Worm (Caenorhabditis elegans) whole organism, late embryonic: ENCODE data around the gene T22E5.6.
A peak's percentile ranks its signal among the peaks of the same experiment; 100 is the strongest.

ENCODE experiments used
- C38D4.7 ChIP-seq: fragments of 200-800 bp; sonication (Bioruptor generic); optimal IDR thresholded peaks from 2 replicates; lab custom pipeline; 2018; ENCODE audit warnings: mild to moderate bottlenecking, missing genetic modification characterization, moderate library complexity, missing compliant biosample characterization
- F13H6.1 ChIP-seq: sonication (generic microtip); optimal IDR thresholded peaks from 2 replicates; lab custom pipeline; 2016; ENCODE audit warnings: missing genetic modification characterization, missing compliant biosample characterization
- K09A11.1 ChIP-seq: sonication (generic microtip); optimal IDR thresholded peaks from 2 replicates; lab custom pipeline; 2017; ENCODE audit warnings: antibody characterized with exemption, mild to moderate bottlenecking, missing genetic modification characterization, missing compliant biosample characterization; ENCODE audit not compliant: insufficient read depth
- ahr-1 ChIP-seq: sonication (generic microtip); optimal IDR thresholded peaks from 2 replicates; lab custom pipeline; 2016; ENCODE audit warnings: missing genetic modification characterization, missing compliant biosample characterization
- ama-1 ChIP-seq: fragments of 150-350 bp; optimal IDR thresholded peaks from 2 replicates; lab custom pipeline; 2014
- ceh-14 ChIP-seq: sonication (generic microtip); optimal IDR thresholded peaks from 2 replicates; lab custom pipeline; 2016; ENCODE audit warnings: missing genotype, missing genetic modification characterization, missing compliant biosample characterization
- ceh-19 ChIP-seq: fragments of 200-800 bp; sonication (Bioruptor generic); optimal IDR thresholded peaks from 2 replicates; lab custom pipeline; 2018; ENCODE audit warnings: mild to moderate bottlenecking, missing genetic modification characterization, missing compliant biosample characterization
- ceh-2 ChIP-seq: sonication (generic microtip); optimal IDR thresholded peaks from 2 replicates; lab custom pipeline; 2016; ENCODE audit warnings: missing genotype, missing genetic modification characterization, missing compliant biosample characterization
- ceh-31 ChIP-seq: sonication (generic microtip); optimal IDR thresholded peaks from 2 replicates; lab custom pipeline; 2016; ENCODE audit warnings: missing genetic modification characterization, missing compliant biosample characterization
- ceh-34 ChIP-seq: sonication (generic microtip); optimal IDR thresholded peaks from 2 replicates; lab custom pipeline; 2016; ENCODE audit warnings: mild to moderate bottlenecking, missing genetic modification characterization, missing compliant biosample characterization
- ceh-48 ChIP-seq: sonication (generic microtip); optimal IDR thresholded peaks from 2 replicates; lab custom pipeline; 2016; ENCODE audit warnings: missing genetic modification characterization, inconsistent platforms, missing compliant biosample characterization
- ceh-6 ChIP-seq: fragments of 200-800 bp; sonication (Bioruptor generic); optimal IDR thresholded peaks from 2 replicates; lab custom pipeline; 2018; ENCODE audit warnings: mild to moderate bottlenecking, missing genetic modification characterization, missing compliant biosample characterization
- che-1 ChIP-seq: sonication (generic microtip); optimal IDR thresholded peaks from 2 replicates; lab custom pipeline; 2016; ENCODE audit warnings: mild to moderate bottlenecking, missing genetic modification characterization, missing compliant biosample characterization
- dve-1 ChIP-seq: sonication (generic microtip); optimal IDR thresholded peaks from 2 replicates; lab custom pipeline; 2017; ENCODE audit warnings: antibody characterized with exemption, mild to moderate bottlenecking, missing genetic modification characterization, missing compliant biosample characterization
- elt-2 ChIP-seq: sonication (generic microtip); optimal IDR thresholded peaks from 2 replicates; lab custom pipeline; 2016; ENCODE audit warnings: missing genetic modification reagents, missing genetic modification characterization, missing compliant biosample characterization
- ets-4 ChIP-seq: sonication (generic microtip); optimal IDR thresholded peaks from 2 replicates; lab custom pipeline; 2016; ENCODE audit warnings: missing genetic modification characterization, missing compliant biosample characterization
- fax-1 ChIP-seq: sonication (generic microtip); optimal IDR thresholded peaks from 2 replicates; lab custom pipeline; 2016; ENCODE audit warnings: missing genotype, missing genetic modification characterization, missing compliant biosample characterization
- fkh-6 ChIP-seq: sonication (generic microtip); optimal IDR thresholded peaks from 2 replicates; lab custom pipeline; 2016; ENCODE audit warnings: missing genetic modification characterization, missing compliant biosample characterization
- hlh-13 ChIP-seq: fragments of 200-800 bp; sonication (Bioruptor generic); optimal IDR thresholded peaks from 2 replicates; lab custom pipeline; 2018; ENCODE audit warnings: mild to moderate bottlenecking, missing genetic modification characterization, missing compliant biosample characterization
- hlh-30 ChIP-seq: sonication (generic microtip); optimal IDR thresholded peaks from 2 replicates; lab custom pipeline; 2017; ENCODE audit warnings: antibody characterized with exemption, missing genetic modification characterization, missing compliant biosample characterization; ENCODE audit not compliant: insufficient read depth
- hlh-6 ChIP-seq: sonication (generic microtip); optimal IDR thresholded peaks from 2 replicates; lab custom pipeline; 2016; ENCODE audit warnings: missing genotype, missing genetic modification characterization, missing compliant biosample characterization
- lim-6 ChIP-seq: sonication (generic microtip); optimal IDR thresholded peaks from 2 replicates; lab custom pipeline; 2016; ENCODE audit warnings: missing genetic modification characterization, missing compliant biosample characterization
- lin-11 ChIP-seq: fragments of 200-800 bp; sonication (Bioruptor generic); optimal IDR thresholded peaks from 2 replicates; lab custom pipeline; 2018; ENCODE audit warnings: mild to moderate bottlenecking, missing genetic modification characterization, missing compliant biosample characterization
- madf-2 ChIP-seq: sonication (generic microtip); optimal IDR thresholded peaks from 2 replicates; lab custom pipeline; 2017; ENCODE audit warnings: missing genetic modification characterization, missing compliant biosample characterization
- nhr-232 ChIP-seq: sonication (generic microtip); optimal IDR thresholded peaks from 2 replicates; lab custom pipeline; 2016; ENCODE audit warnings: missing genetic modification characterization, missing compliant biosample characterization
- npax-4 ChIP-seq: sonication (generic microtip); optimal IDR thresholded peaks from 2 replicates; lab custom pipeline; 2016; ENCODE audit warnings: missing genetic modification characterization, missing compliant biosample characterization
- pag-3 ChIP-seq: sonication (generic microtip); optimal IDR thresholded peaks from 2 replicates; lab custom pipeline; 2016; ENCODE audit warnings: missing compliant biosample characterization, missing genetic modification characterization, borderline replicate concordance
- pha-2 ChIP-seq: sonication (generic microtip); optimal IDR thresholded peaks from 2 replicates; lab custom pipeline; 2017; ENCODE audit warnings: mild to moderate bottlenecking, missing genetic modification characterization, missing compliant biosample characterization
- pha-4 ChIP-seq: fragments of 150-350 bp; optimal IDR thresholded peaks from 2 replicates; lab custom pipeline; 2018; ENCODE audit warnings: missing biosample characterization, missing genetic modification reagents, missing genetic modification characterization
- pqm-1 ChIP-seq: sonication (generic microtip); optimal IDR thresholded peaks from 2 replicates; lab custom pipeline; 2016; ENCODE audit warnings: missing genetic modification characterization, missing compliant biosample characterization
- pros-1 ChIP-seq: fragments of 150-350 bp; optimal IDR thresholded peaks from 2 replicates; lab custom pipeline; 2014; ENCODE audit warnings: missing biosample characterization, missing genetic modification reagents, missing genetic modification characterization
- ref-2 ChIP-seq: sonication (generic microtip); optimal IDR thresholded peaks from 2 replicates; lab custom pipeline; 2016; ENCODE audit warnings: missing genetic modification characterization, missing compliant biosample characterization
- rnt-1 ChIP-seq: sonication (generic microtip); optimal IDR thresholded peaks from 2 replicates; lab custom pipeline; 2016; ENCODE audit warnings: missing genetic modification characterization, missing compliant biosample characterization
- sdc-2 ChIP-seq: sonication (generic microtip); optimal IDR thresholded peaks from 2 replicates; lab custom pipeline; 2016; ENCODE audit warnings: missing genotype, missing genetic modification characterization, missing compliant biosample characterization
- tbx-7 ChIP-seq: sonication (generic microtip); optimal IDR thresholded peaks from 2 replicates; lab custom pipeline; 2016; ENCODE audit warnings: missing genotype, missing genetic modification characterization, missing compliant biosample characterization
- ttx-3 ChIP-seq: sonication (generic microtip); optimal IDR thresholded peaks from 2 replicates; lab custom pipeline; 2016; ENCODE audit warnings: missing genetic modification reagents, missing genetic modification characterization, missing compliant biosample characterization
- unc-3 ChIP-seq, 2 experiments: fragments of 200-800 bp in 1 of 2; sonication (Bioruptor generic) in 1 of 2; sonication (generic microtip) in 1 of 2; conservative IDR thresholded peaks in 1 of 2; optimal IDR thresholded peaks in 1 of 2; 2 replicates each; pipeline versions ENCODE4 v1.3.6 to Lab custom; 2016 to 2022; ENCODE audit warnings: missing compliant biosample characterization in 2 of 2, missing genetic modification characterization in 2 of 2, missing genetic modification reagents in 1 of 2
- unc-42 ChIP-seq: sonication (generic microtip); optimal IDR thresholded peaks from 2 replicates; lab custom pipeline; 2016; ENCODE audit warnings: missing genotype, missing genetic modification characterization, missing compliant biosample characterization
- zip-5 ChIP-seq: sonication (generic microtip); optimal IDR thresholded peaks from 2 replicates; lab custom pipeline; 2016; ENCODE audit warnings: missing genetic modification characterization, missing compliant biosample characterization
- ztf-16 ChIP-seq: sonication (generic microtip); optimal IDR thresholded peaks from 2 replicates; lab custom pipeline; 2017; ENCODE audit warnings: missing genetic modification characterization, missing compliant biosample characterization

Gene T22E5.6

DNA sequence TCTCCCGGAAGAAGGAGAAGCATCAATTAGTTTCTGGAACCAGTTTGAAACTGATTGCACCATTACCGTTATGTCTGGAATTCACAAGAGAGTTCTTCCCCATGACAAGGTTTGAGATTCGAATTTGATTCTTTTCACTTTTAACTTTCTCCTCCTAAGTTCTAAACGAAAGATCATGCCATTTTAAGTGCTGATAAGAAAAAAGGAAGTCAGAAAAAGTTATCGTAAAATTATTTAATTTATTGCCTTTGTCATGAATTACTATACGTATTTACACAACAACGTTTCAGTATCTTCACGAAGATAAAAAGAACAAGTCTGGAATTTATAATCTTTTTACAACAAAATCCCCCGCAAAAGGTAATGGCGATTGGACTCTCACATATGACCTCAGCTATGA lies 43.9 kb upstream of the T22E5.6 start:
- TF ChIP-seq C38D4.7 (GFP tag; lab: Kevin White, UChicago) (no peak), fax-1 (tag; lab: Kevin White, UChicago) (no peak), madf-2 (tag; lab: Kevin White, UChicago) (no peak), pros-1 (tag; lab: Kevin White, UChicago) (no peak), lim-6 (tag; lab: Kevin White, UChicago) (no peak)

DNA sequence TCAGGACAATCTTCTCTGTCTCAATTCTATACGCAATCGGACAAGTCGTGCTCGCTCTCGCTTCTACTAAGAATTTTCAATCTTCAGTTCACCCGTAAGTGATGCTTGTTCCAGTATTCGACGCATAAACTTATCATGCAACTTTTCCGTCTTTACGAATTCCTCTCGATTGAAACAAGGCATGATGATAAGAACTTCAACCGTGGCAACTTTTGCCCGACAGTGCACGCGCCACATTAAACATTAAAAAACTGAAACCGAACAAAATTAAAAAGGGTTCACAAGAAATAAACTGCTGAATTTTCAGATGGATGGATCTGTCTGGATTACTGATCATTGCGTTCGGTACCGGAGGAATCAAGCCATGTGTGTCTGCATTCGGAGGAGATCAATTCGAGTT lies 42.3 kb upstream of the T22E5.6 start:
- TF ChIP-seq K09A11.1 (tag; lab: Kevin White, UChicago) (no peak), ttx-3 (tag; lab: Kevin White, UChicago) (no peak), zip-5 (tag; lab: Kevin White, UChicago) (no peak), ceh-48 (no peak), ceh-34 (tag; lab: Kevin White, UChicago) (no peak), hlh-13 (no peak), hlh-30 (no peak), hlh-6 (tag; lab: Kevin White, UChicago) (no peak), ets-4 (no peak), pqm-1 (no peak), npax-4 (no peak), tbx-7 (tag; lab: Kevin White, UChicago) (no peak)

ce11 chrX:6458001-6458400 lies 41.8 kb upstream of the T22E5.6 start:
- TF ChIP-seq rnt-1 (tag; lab: Kevin White, UChicago) (no peak), sdc-2 (no peak), pros-1 (tag; lab: Kevin White, UChicago) (no peak), ceh-2 (no peak), ceh-19 (GFP tag; lab: Kevin White, UChicago) (no peak), npax-4 (no peak), ceh-31 (tag; lab: Kevin White, UChicago) (no peak), ztf-16 (tag; lab: Kevin White, UChicago) (no peak), ets-4 (no peak), hlh-13 (no peak), lin-11 (tag; lab: Kevin White, UChicago) (no peak)

ce11 chrX:6456567-6456966 lies 40.4 kb upstream of the T22E5.6 start, which contains the start of gene pept-1:
pept-1 (plus strand) TSS chrX:6456872.
- TF ChIP-seq elt-2 (tag; lab: Kevin White, UChicago) (peak; percentile 19), ceh-34 (tag; lab: Kevin White, UChicago) (no peak)

- TF ChIP-seq ahr-1 (tag; lab: Kevin White, UChicago) (no peak), ama-1 (lab: Kevin White, UChicago) (no peak), fax-1 (tag; lab: Kevin White, UChicago) (no peak), nhr-232 (tag; lab: Kevin White, UChicago) (no peak), ceh-14 (tag; lab: Kevin White, UChicago) (no peak), pag-3 (tag; lab: Kevin White, UChicago) (no peak), ztf-16 (tag; lab: Kevin White, UChicago) (no peak), ceh-6 (GFP tag; lab: Kevin White, UChicago) (no peak), F13H6.1 (no peak), npax-4 (no peak), unc-42 (no peak), pqm-1 (no peak)
These were observed 39.0 kb upstream of the T22E5.6 start, which contains the start of gene nas-33 for ce11 chrX:6455157-6455556. nas-33 (minus strand) TSS chrX:6455257.

DNA sequence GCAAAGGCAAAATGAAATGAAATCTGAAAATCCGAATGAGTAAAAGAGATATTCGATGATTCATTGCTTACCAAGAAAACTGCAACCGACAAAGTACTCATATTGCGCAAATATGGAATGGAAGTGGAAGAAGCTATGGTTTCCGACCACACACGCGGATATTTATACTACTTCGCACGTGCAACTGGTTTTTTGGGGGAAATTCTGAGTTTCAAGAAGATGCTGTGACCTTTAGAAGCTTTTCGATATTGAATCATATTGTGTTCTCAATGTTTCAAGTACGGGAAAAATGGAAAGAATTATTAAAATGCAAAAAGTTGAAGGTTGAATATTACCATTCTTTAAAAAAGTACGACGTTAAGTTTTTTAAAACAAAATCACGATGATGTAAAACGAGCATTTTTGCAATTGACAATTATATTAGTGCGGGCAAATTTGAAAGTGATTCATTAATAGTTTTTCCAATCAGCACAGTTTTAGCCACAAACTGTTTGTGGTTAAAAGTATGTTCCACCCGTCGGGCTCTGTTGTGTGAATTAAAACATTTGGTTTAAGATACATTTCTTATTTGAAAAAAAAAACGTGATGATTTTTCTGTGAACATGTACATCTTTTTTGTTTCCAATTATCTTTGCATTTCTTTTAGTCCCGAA lies 34.8 kb upstream of the T22E5.6 start, which contains the start of the genes grl-6 and K10C2.6:
grl-6 (minus strand) TSS at position 101 of the 653 bp plus-strand sequence.
K10C2.6 (plus strand) TSS at position 603 of the 653 bp plus-strand sequence.
- TF ChIP-seq pha-4: no peak
- no peak for TF ChIP-seq fkh-6
- TF ChIP-seq dve-1 (tag; lab: Kevin White, UChicago): no peak
- no peak for TF ChIP-seq lin-11 (tag; lab: Kevin White, UChicago)
- TF ChIP-seq unc-3 (GFP tag; conservative IDR thresholded peaks at IDR 0.05; lab: Robert Waterston, UW): no peak
- TF ChIP-seq unc-3 (tag; optimal IDR thresholded peaks at IDR 0.05; lab: Kevin White, UChicago): no peak
- no peak for TF ChIP-seq pha-2
- TF ChIP-seq che-1 (tag; lab: Kevin White, UChicago): no peak
- TF ChIP-seq ref-2 (tag; lab: Kevin White, UChicago): no peak
